Worm (Caenorhabditis elegans): ENCODE results near the gene best-17.
A peak's percentile ranks its signal among the peaks of the same experiment; 100 is the strongest.

best-17 gene

ce11 chrIII:640198-640803 is 30.9 kb upstream of the best-17 start, which contains the start of the genes tag-266 and tag-267 (continued):
- no peak for TF ChIP-seq dmd-4 (tag; optimal IDR thresholded peaks at IDR 0.05)
- no peak for TF ChIP-seq nhr-23 (tag; optimal IDR thresholded peaks at IDR 0.05)
- no peak for TF ChIP-seq ceh-82 (tag; optimal IDR thresholded peaks at IDR 0.05)

DNA sequence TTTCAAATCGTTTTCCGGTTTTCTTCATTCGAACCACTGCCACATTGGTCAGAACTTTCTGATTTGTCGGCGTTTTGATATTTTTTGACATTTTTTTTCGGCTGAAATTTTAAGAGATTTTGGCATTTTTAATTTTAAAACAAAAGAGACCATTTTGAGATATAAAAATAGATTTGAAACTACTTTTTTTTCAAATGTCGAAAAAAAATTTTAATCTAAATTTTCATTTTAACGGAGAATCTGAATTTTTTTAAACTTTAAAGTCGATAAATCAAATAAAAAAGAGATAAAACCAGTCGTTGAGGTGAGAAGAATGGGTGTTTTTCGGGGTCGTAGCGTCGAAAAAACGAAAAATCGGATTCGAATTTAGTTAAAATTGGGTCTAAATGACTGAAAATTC is 28.9 kb upstream of the best-17 start, which contains the start of gene sbds-1:
sbds-1 (minus strand) TSS at position 101 of the 400 bp plus-strand sequence.
- TF ChIP-seq sma-9 (GFP tag; optimal IDR thresholded peaks at IDR 0.05) (no peak), sma-9 (tag; optimal IDR thresholded peaks at IDR 0.05) (no peak), zag-1 (tag; optimal IDR thresholded peaks at IDR 0.05) (no peak), ZK546.5 (tag; optimal IDR thresholded peaks at IDR 0.05) (no peak), nhr-21 (tag; optimal IDR thresholded peaks at IDR 0.05) (no peak), mdl-1 (tag; optimal IDR thresholded peaks at IDR 0.05) (no peak), crh-2 (tag; optimal IDR thresholded peaks at IDR 0.05) (no peak), ztf-4 (tag; optimal IDR thresholded peaks at IDR 0.05) (no peak), nhr-237 (tag; optimal IDR thresholded peaks at IDR 0.05) (no peak), ztf-1 (GFP tag; conservative IDR thresholded peaks at IDR 0.05) (no peak), nhr-77 (tag; optimal IDR thresholded peaks at IDR 0.05) (no peak), blmp-1 (tag; optimal IDR thresholded peaks at IDR 0.05; ENCODE audit: insufficient read depth) (no peak), unc-55 (GFP tag; optimal IDR thresholded peaks at IDR 0.05) (no peak), unc-39 (tag; optimal IDR thresholded peaks at IDR 0.05) (no peak), ztf-11 (tag; optimal IDR thresholded peaks at IDR 0.05) (no peak), unc-62 (GFP tag; optimal IDR thresholded peaks at IDR 0.05) (no peak), sem-4 (tag; optimal IDR thresholded peaks at IDR 0.05) (no peak), gmeb-1 (tag; optimal IDR thresholded peaks at IDR 0.05) (no peak), alr-1 (tag; optimal IDR thresholded peaks at IDR 0.05) (no peak), nhr-129 (tag; optimal IDR thresholded peaks at IDR 0.05) (no peak), fos-1 (tag; optimal IDR thresholded peaks at IDR 0.05) (no peak)

DNA sequence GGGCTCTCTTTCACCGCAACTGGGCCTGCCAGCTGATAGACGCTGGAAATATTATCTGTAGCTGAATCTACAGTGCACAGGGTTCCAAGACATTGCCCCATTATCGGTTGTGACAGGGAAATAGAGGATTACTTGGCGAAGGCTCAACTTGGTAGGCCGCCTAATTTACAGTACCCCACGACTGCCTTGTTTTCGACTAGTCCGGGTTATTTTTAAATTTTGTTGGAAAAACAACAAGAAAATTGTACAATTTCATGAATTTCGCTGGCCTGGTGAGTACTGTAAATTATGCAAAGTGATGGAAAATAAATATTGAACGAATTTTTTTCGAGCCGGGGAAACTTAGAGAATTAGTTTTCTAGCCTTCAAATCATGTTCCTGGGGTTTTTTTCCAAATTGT is 26.6 kb upstream of the best-17 start, which contains the start of gene T19C3.7:
T19C3.7 (minus strand) TSS at position 101 of the 400 bp plus-strand sequence.
- TF ChIP-seq sma-3 (GFP tag; optimal IDR thresholded peaks at IDR 0.05) (no peak), alr-1 (tag; optimal IDR thresholded peaks at IDR 0.05) (no peak)

- TF ChIP-seq crh-2 (tag; optimal IDR thresholded peaks at IDR 0.05) (peak; percentile 18), nhr-23 (tag; optimal IDR thresholded peaks at IDR 0.05) (no peak), unc-55 (GFP tag; optimal IDR thresholded peaks at IDR 0.05) (peak; percentile 41), C34F6.9 (tag; optimal IDR thresholded peaks at IDR 0.05) (peak; percentile 70), nhr-25 (tag; optimal IDR thresholded peaks at IDR 0.05) (peak; percentile 13), ceh-82 (tag; optimal IDR thresholded peaks at IDR 0.05) (no peak), gmeb-1 (tag; optimal IDR thresholded peaks at IDR 0.05) (peak; percentile 33), lsy-2 (tag; optimal IDR thresholded peaks at IDR 0.05) (peak; percentile 42 to 44)
Observed at ce11 chrIII:634618-635017, 25.2 kb upstream of the best-17 start, which contains the start of gene fem-2. Gene fem-2 (minus strand): TSS chrIII:634626.

ce11 chrIII:631421-631820 is 22.0 kb upstream of the best-17 start, which contains the start of gene T19C3.6:
Gene T19C3.6 (minus strand): TSS chrIII:631521.
- TF ChIP-seq nhr-10 (tag; optimal IDR thresholded peaks at IDR 0.05): no peak
- no peak for TF ChIP-seq Y55F3AM.14 (GFP tag; optimal IDR thresholded peaks at IDR 0.05)

- TF ChIP-seq crh-2 (tag; optimal IDR thresholded peaks at IDR 0.05): no peak
- no peak for TF ChIP-seq nhr-6 (tag; optimal IDR thresholded peaks at IDR 0.05)
- TF ChIP-seq lin-13 (GFP tag; optimal IDR thresholded peaks at IDR 0.05): no peak
- no peak for TF ChIP-seq fos-1 (tag; optimal IDR thresholded peaks at IDR 0.05)
- TF ChIP-seq skn-1 (tag; optimal IDR thresholded peaks at IDR 0.05): no peak
- TF ChIP-seq sem-4 (tag; optimal IDR thresholded peaks at IDR 0.05): no peak
Observed at ce11 chrIII:627838-628237, 18.4 kb upstream of the best-17 start, which contains the start of gene T19C3.5. Gene T19C3.5 (minus strand): TSS chrIII:627938.

All from whole organism, L2 larva.